Fruit fly (Drosophila melanogaster) whole organism, adult: ENCODE data around the gene CG44140.
"Not testable (repeated sequence)": the region's sequence is repeated elsewhere in the genome, so short reads cannot be mapped to it uniquely, and the experiment has no call there.

Source experiments
- CG14711 ChIP-seq: fragments of 200-800 bp; sonication (Bioruptor generic); optimal IDR thresholded peaks from 2 replicates; lab custom pipeline; 2018; ENCODE audit warnings: missing biosample characterization, mild to moderate bottlenecking, missing genetic modification characterization, moderate library complexity
- CG5204 ChIP-seq: fragments of 200-800 bp; sonication (Bioruptor generic); optimal IDR thresholded peaks from 2 replicates; lab custom pipeline; 2016; ENCODE audit warnings: missing biosample characterization, missing genetic modification characterization

DNA sequence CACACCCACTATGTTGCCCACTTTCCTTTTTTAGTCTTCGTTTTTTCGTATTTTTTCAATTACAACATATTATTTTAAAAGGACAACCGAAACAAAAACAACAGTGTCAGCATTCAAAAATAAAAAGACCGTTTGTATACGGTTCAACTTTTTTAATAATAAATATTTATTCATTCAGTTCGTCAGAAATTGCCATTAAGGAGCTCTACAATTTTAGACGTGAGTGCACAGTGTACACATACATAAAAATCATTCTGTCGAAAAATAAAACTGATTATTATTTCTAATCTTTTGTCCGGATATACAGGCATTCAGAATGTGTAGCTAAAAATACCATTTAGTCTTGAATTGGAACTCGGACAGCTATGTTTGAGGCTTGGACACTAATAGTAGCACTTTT, 24.4 kb downstream of the CG44140 start, which contains the start of gene CG18478:
- not testable (repeated sequence) for TF ChIP-seq CG5204; CG14711 (tag; lab: Kevin White, UChicago)
